Fruit fly (Drosophila melanogaster) whole organism, larva: ENCODE measurements around the gene Cpr76Bc.

Source experiments
- noc ChIP-seq: fragments of 200-800 bp; sonication (Bioruptor generic); optimal IDR thresholded peaks from 3 replicates; lab custom pipeline; 2019; ENCODE audit warnings: missing biosample characterization, mild to moderate bottlenecking, missing genetic modification characterization, moderate library complexity

The Cpr76Bc gene

DNA sequence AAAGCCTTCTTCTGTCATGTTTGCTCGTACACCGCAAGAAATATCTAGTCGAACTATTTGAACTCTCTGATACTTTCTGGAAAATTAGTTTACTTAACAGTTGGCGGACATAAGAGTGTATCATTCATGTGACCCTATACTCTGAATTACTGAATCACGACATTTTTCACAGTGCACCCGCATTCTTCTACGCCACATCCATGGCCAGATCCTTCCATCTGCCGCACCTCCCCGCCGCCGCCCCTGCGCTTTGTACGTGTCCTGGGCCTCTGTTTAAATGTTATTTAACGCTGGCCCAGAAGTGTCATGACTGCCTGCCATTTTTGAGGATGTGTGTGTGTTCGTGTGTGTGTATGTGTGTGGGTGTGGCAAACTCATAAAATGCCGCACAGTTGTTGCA is 8.1 kb upstream of the Cpr76Bc start:
- no peak for TF ChIP-seq noc (tag; lab: Kevin White, UChicago)

DNA sequence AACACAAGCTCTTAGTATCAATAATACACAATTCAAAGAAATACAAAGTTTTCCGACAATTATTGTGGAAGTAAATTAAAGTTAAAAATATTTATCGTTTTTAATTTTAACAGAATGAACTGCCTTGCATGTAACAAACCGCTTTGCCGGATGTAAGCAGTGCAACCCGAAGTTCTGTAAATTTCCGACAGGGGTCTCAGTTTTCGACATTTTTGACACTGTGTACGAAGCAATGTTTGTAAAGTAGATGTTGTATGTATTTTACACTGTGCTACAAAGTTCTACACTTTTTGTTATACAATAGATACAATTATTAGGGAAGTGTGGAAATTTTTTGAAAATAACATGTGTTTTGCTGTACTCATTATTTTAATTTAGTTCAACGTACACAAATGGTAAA is 4.2 kb upstream of the Cpr76Bc start:
- no peak for TF ChIP-seq noc (tag; lab: Kevin White, UChicago)

DNA sequence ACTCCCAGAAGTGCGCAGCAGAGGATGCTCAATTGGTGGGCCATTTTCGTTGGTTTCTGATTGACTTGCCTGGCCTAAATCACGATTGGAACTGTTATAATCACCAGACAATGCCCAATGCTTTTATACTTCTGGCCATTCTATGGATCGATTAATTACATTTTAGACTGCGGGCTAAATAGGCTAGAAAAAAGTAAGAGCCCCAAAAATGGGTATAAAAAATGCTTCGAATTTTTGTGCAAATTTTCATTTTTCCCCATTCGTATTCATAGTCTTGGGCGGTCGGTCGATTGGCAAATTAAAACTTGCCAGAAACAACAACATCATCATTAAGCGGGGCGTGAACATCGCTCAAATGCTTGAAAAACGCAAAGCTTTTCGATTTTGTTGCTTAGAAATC is 2.5 kb upstream of the Cpr76Bc start, which contains the start of gene Cpr76Ba:
Gene Cpr76Ba, minus strand, starts transcription at position 101 of the 400 bp plus-strand sequence.
- TF ChIP-seq noc (tag; lab: Kevin White, UChicago) = no peak

DNA sequence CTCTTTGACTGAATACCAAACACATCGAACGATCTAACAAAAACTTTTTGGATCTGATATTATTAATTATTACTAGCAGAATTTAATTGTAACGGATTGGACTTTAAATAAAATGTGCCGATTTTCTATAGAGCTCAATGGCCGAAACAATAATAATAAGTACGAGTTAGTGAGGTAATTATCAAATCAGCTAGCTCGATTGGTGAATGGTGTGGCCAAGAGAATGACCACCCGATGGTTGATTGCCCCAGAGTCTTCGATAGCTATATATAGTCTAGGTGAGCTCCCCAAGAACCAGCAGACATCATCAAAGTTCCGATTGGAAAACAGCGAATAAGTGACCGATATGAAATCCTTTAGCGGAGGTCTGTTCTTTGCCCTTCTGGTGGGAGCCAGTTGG is 1.4 kb upstream of the Cpr76Bc start, which contains the start of gene Cpr76Bb:
Gene Cpr76Bb, plus strand, starts transcription at position 301 of the 400 bp plus-strand sequence.
- TF ChIP-seq noc (tag; lab: Kevin White, UChicago) = no peak

DNA sequence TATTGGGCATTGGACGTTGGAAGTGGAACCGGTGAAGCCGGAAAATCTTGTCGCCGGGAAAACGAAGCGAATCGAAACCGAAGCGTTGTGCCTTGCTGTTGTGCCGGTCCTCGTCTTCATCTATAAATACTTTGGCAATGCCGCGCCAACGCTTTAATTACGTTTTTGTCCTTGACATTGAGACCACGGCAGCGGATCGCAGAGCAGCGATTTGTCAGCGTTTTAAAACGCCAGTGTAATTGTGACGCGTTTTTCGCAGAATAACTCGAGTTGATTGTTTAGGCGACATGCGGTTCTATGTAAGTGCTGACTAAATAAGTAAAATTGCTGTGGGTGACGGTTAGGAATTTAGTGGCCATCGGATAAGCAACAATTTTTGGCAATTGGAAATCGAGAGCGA is 348 bp downstream of the Cpr76Bc start:
- no peak for TF ChIP-seq noc (tag; lab: Kevin White, UChicago)

DNA sequence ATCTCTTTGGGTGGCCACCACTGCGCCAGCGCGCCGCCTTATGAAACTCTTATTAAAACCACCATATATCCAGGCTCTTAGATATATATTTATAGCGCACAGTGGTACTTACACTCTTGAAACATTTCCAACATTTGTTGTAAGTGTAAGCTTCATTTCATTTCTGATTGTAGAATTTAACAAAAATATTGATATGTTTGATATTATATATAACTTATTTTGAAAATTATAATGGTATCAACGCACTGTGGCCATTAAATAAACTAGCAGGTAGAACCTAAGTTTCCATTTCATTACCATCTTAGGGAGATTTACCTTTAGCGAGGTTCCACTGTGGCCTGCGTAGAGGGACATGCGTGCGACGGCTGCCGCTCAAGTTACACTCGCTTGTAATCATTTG is 3.9 kb downstream of the Cpr76Bc start:
- TF ChIP-seq noc (tag; lab: Kevin White, UChicago) = no peak

DNA sequence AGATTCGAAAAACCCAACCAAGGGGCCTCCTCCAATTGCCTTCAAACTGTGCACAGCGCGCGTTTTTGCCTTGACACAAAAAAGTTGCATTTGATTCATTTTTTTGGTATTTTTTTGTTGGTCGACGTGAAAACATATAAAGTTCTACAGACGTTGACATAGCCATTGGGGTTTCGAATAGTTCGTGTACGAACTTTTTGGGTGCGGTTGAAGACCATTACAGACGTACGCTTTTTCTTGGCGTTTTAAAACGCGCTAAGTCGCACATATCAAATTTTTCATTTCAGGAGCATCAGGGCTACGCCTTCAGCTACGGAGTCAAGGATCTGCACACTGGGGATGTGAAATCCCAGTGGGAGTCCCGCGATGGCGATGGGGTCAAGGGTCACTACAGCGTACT is 5.0 kb downstream of the Cpr76Bc start:
- no peak for TF ChIP-seq noc (tag; lab: Kevin White, UChicago)

DNA sequence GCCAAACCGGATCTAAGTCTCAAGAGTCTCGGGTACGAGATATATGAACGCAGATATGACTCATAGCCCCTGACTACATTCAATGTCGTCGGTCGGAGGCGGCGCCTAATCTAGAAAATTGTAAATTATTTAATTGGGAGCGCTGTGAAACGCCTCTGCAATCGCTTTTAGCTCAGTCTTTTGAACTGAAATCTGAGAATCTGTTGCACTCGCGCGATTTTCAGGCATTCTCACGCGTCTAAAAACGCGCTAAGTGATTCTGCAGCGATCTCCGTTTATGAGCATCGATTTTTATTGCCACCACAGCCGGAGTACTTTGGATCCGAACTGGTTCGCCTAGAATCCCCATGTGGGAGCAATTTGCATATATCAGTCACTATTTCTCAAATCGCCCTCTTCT is 7.8 kb downstream of the Cpr76Bc start:
- no peak for TF ChIP-seq noc (tag; lab: Kevin White, UChicago)

DNA sequence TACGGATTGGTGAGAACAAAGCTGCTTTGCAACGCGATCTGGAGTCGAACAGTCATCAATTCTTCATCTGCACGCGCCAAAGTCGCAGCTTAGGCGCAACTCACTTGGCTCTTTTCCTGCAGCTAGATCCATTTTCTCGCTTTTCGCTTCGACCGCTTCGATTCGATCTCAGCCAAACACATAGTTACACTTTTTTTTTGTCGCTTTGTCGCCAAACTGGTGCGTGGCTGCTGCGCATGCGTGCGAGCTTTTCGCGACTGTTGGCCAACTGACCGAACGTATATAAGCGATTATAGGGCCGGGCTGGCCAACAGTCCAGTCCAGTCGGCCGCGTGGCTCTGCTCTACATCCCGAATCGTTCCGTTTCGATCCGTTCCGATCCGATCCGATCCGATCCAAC is 11.7 kb downstream of the Cpr76Bc start, which contains the start of gene Cpr76Bd:
Gene Cpr76Bd, plus strand, starts transcription at position 301 of the 400 bp plus-strand sequence.
- no peak for TF ChIP-seq noc (tag; lab: Kevin White, UChicago)

DNA sequence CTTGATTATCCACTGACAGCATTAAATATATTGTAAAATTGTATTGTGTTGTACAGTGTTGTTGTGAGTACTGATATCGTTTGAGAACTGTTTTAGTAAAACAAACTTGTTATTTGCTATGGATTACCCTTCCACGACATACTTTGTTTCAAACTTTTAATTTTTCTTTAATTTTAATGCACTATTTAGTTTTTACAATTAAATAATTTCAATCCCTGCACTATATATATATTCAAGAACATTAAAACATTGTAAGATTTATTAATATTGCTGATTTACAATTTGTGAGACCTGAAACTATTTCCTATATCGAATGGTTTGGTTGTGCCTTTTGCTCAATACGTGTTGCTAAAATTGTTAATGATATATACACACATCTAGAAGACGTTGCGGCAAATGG is 23.4 kb downstream of the Cpr76Bc start, which contains the start of the genes CG46434 and Dred:
Gene CG46434, minus strand, starts transcription at position 101 of the 400 bp plus-strand sequence.
Gene Dred, minus strand, starts transcription at position 101 of the 400 bp plus-strand sequence.
- no peak for TF ChIP-seq noc (tag; lab: Kevin White, UChicago)

DNA sequence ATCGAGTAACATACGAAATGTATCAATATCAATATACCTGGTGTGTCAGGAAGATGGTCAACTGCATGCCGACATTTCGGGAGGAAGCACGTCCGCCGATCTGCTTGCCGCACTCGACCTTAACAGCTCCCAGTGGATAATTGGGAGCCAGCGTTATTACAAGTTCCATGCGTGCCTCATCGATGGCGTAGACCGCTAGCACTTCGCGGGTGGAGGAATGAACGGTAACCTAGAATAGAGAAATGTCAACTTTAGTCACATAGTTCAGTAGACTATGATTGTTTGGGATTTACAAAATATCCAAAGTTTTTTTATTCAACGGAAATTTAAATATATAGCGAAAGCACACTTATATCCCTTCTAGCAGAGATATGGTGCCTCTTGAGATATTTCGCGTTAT is 24.1 kb downstream of the Cpr76Bc start, which contains the start of the genes CG46435 and Rcd7:
Gene CG46435, plus strand, starts transcription at position 301 of the 400 bp plus-strand sequence.
Gene Rcd7, plus strand, starts transcription at position 301 of the 400 bp plus-strand sequence.
- no peak for TF ChIP-seq noc (tag; lab: Kevin White, UChicago)

DNA sequence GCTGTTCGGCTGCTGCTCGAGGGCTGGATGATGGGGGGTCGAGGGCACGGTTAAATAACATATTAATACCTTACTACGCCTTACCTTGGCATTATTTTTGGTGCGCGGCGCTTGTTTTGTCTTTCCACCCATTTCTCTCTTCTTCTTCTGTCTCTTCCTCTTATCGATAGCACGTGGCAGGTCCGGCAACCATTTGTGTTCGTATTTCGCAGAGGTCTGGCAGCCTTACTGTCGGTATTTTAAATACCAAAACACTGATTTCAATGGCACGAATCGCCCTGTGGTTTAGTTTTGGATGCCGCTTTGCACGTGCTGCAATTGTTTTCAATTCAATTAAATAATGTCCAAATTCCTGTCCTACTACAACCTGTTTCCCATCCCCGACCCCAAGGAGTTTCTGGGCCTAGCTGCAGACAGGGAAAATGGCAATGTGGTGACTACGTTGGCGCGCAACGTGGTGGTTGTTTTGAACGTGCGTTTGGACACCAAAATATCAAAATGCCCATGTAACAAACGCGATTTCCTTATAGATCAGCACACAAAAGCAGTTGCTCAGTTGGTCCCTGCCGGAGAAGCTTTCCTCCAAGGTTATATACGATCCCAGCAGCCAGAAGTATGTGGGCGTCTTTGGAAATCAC is 31.5 kb downstream of the Cpr76Bc start, which contains the start of the genes Ltn1 and CG9300:
Gene Ltn1, minus strand, starts transcription at position 155 of the 638 bp plus-strand sequence.
Gene CG9300, plus strand, starts transcription at position 285 of the 638 bp plus-strand sequence.
- no peak for TF ChIP-seq noc (tag; lab: Kevin White, UChicago)

DNA sequence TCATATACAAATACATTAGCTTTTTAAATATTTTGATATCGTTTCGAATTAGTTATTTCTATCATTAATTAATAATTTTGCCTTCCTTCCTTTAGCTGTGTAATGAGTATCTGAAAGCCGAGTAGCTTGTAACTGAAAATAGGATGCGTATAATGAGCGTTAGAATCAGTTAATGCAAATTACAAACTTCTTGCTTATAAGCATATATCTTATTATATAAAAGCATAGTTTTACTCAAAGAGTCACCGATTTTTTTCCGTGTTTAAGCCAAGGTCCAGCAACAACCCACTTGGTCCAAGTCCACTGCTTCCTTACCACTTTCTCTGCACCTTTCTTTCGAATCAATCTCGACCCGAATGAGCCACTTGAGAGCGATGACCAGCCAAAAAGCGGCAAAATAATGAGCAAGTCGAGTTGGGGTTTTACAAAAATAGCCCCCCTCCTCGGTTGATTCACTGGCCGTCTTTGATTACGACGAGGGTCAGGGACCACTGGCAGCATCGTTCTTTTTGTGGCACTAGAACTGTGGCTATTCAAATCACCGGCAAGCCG is 35.2 kb downstream of the Cpr76Bc start:
- no peak for TF ChIP-seq noc (tag; lab: Kevin White, UChicago)

DNA sequence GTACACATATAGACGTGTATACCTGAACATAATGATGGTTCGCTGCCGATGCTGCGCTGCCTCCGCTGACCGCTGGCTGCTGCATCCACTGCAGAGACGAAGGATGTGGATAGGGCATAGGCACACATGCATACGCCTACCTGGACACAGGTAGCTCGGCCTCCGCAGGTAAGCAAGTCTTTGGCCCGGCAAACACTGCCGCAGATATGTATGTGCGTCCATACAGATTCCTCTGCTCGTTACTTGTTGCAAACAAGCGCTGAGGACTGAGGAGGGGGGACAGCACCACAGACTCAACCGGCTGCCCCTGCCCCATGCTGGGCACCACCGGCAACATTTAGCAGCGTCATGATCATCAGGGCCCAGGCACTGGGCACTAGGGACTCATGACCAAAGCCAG is 36.0 kb downstream of the Cpr76Bc start:
- no peak for TF ChIP-seq noc (tag; lab: Kevin White, UChicago)

DNA sequence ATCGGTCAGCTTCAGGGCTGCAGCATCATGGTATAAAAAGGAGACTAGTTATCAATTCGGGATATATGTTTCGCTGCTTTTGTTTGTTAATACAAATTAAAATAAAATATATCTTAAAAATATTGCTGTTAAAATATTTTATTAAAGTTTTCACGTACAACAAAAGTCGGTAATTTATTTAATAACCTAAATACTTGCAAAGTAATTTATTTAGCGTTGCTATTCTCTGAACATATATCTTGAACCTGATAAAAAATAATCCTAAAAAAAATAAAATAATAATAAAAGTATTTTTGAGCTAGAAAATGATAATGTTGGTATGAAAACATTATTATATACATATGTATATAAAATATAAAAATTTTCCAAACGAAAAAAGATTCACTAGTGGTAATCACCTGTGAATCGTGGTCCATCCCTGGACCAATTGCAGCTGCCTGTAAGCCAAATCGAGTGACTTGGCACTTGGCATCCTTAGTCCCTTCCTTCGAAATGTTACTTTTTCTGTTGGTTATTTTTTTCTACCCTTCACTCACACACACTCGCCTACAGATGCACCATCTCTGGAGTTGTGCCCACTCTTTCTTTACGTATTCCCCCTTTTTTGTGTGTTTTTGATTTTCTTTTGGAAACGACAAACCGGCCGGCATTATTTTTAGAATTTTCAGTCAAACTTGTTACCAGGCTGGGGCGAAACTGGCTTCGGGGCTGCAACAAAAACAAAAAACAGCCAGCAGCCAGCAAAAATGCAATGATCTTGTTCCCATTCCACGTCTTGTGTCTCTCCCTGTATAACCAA is 36.7 kb downstream of the Cpr76Bc start:
- TF ChIP-seq noc (tag; lab: Kevin White, UChicago) = no peak

DNA sequence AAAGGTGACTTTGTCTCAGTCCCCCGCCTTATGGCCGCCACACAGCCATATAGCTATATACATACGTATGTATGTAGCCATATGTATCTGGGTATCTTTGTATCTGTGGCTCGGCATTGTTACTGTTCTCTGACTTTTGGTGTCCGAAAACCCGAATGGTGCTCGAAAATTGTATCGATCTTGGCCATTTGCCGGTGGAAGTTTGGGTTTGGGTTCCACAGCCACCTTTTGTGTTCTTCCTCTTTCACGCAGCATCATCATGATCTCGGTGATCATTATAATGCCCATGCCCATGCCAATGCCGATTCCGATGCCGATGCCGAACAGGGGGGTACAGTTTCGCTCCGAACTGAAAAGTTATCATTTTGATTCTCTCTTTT is 37.2 kb downstream of the Cpr76Bc start:
- TF ChIP-seq noc (tag; lab: Kevin White, UChicago) = no peak
